Worm (Caenorhabditis elegans): Measurements from ENCODE around the gene srh-16.

Gene srh-16

DNA sequence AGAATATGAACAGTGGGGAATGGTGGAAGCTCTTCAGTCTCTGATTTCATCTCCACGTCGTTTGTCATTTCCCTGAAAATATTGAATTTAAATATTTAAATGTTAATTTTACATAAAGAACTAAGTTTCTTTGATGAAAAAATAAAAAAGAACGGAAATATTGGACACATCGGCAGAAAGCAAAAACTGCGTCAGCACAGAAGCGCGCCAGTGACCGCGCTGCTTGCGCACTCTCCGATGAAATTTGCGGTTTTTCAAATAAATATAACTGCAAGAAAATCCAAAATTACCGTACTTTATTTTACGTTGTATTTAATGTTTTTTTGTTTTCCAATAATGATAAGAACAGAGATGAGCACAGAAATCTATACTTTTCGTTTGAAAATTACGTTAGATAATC is at the start of gene srh-16, which contains the start of gene srpa-68:
Gene srh-16, plus strand, starts transcription at position 275 of the 400 bp plus-strand sequence.
Gene srpa-68, minus strand, starts transcription at position 72 of the 400 bp plus-strand sequence.
- TF ChIP-seq egl-13 (tag; optimal IDR thresholded peaks at IDR 0.05) (peak; percentile 88), pax-3 (tag; optimal IDR thresholded peaks at IDR 0.05) (peak; percentile 91), F16B12.6 (tag; optimal IDR thresholded peaks at IDR 0.05) (peak; percentile 45), unc-98 (GFP tag; IDR thresholded peaks at IDR 0.05) (no peak; the same call in 1 of the 2 replicates), alr-1 (tag; optimal IDR thresholded peaks at IDR 0.05; ENCODE audit: borderline replicate concordance) (no peak), jun-1 (tag; optimal IDR thresholded peaks at IDR 0.05) (peak; percentile 78), nhr-28 (tag; optimal IDR thresholded peaks at IDR 0.05) (peak; percentile 12), ets-5 (GFP tag; IDR thresholded peaks at IDR 0.05) (no peak), fkh-8 (tag; optimal IDR thresholded peaks at IDR 0.05) (peak; percentile 76), C04F5.9 (tag; optimal IDR thresholded peaks at IDR 0.05) (peak; percentile 71), nhr-71 (tag; optimal IDR thresholded peaks at IDR 0.05) (peak; percentile 95), fkh-10 (GFP tag; optimal IDR thresholded peaks at IDR 0.05) (peak; percentile 77), lin-39 (tag; optimal IDR thresholded peaks at IDR 0.05) (peak; percentile 95), lsy-2 (tag; optimal IDR thresholded peaks at IDR 0.05) (peak; percentile 94), zip-4 (GFP tag; optimal IDR thresholded peaks at IDR 0.05) (peak; percentile 86), lin-14 (GFP tag; optimal IDR thresholded peaks at IDR 0.05) (peak; percentile 89), snpc-4 (tag; optimal IDR thresholded peaks at IDR 0.05) (peak; percentile 87), elt-2 (tag; optimal IDR thresholded peaks at IDR 0.05) (peak; percentile 86), zag-1 (tag; optimal IDR thresholded peaks at IDR 0.05) (no peak), mef-2 (tag; optimal IDR thresholded peaks at IDR 0.05) (peak; percentile 5), ama-1 (optimal IDR thresholded peaks at IDR 0.05) (peak; percentile 67), ceh-63 (GFP tag; optimal IDR thresholded peaks at IDR 0.05) (no peak), isw-1 (GFP tag; IDR thresholded peaks at IDR 0.05) (peak; percentile 88), hlh-4 (tag; optimal IDR thresholded peaks at IDR 0.05) (peak; percentile 5), ceh-88 (GFP tag; IDR thresholded peaks at IDR 0.05) (peak; percentile 76), tbx-2 (tag; optimal IDR thresholded peaks at IDR 0.05) (peak; percentile 93), irx-1 (tag; optimal IDR thresholded peaks at IDR 0.05) (peak; percentile 90), lin-13 (GFP tag; optimal IDR thresholded peaks at IDR 0.05) (peak; percentile 73), lir-3 (tag; optimal IDR thresholded peaks at IDR 0.05; ENCODE audit: poor library complexity) (peak; percentile 68), nhr-11 (tag; optimal IDR thresholded peaks at IDR 0.05) (peak; percentile 91), elt-3 (tag; optimal IDR thresholded peaks at IDR 0.05) (peak in 2 of 6 experiments; percentile 86 to 89), nhr-47 (tag; optimal IDR thresholded peaks at IDR 0.05) (peak; percentile 96), blmp-1 (tag; optimal IDR thresholded peaks at IDR 0.05) (peak; percentile 72), unc-130 (tag; optimal IDR thresholded peaks at IDR 0.05) (peak; percentile 87), efl-1 (optimal IDR thresholded peaks at IDR 0.05) (peak; percentile 82 to 99), efl-1 (GFP tag; optimal IDR thresholded peaks at IDR 0.05 in 1 of 2) (peak; percentile 97 to 100), hpl-2 (GFP tag; optimal IDR thresholded peaks at IDR 0.05) (peak; percentile 52), rnt-1 (tag; optimal IDR thresholded peaks at IDR 0.05) (peak; percentile 97), egl-27 (tag; optimal IDR thresholded peaks at IDR 0.05) (no peak), nhr-19 (GFP tag; conservative IDR thresholded peaks at IDR 0.05) (peak; percentile 94), snu-23 (GFP tag; optimal IDR thresholded peaks at IDR 0.05) (peak; percentile 94), C16A3.4 (tag; optimal IDR thresholded peaks at IDR 0.05) (peak; percentile 93), nhr-77 (tag; optimal IDR thresholded peaks at IDR 0.05) (peak; percentile 77), ceh-8 (GFP tag; optimal IDR thresholded peaks at IDR 0.05) (peak; percentile 89), mep-1 (tag; optimal IDR thresholded peaks at IDR 0.05) (peak; percentile 96), Y116A8C.19 (tag; optimal IDR thresholded peaks at IDR 0.05; ENCODE audit: borderline replicate concordance) (no peak), hlh-17 (GFP tag; optimal IDR thresholded peaks at IDR 0.05; ENCODE audit: borderline replicate concordance) (no peak), efl-3 (GFP tag; optimal IDR thresholded peaks at IDR 0.05) (peak; percentile 36), fos-1 (tag; optimal IDR thresholded peaks at IDR 0.05) (peak; percentile 58), aha-1 (tag; optimal IDR thresholded peaks at IDR 0.05) (peak; percentile 27), unc-30 (tag; optimal IDR thresholded peaks at IDR 0.05) (peak; percentile 41), xbp-1 (tag; optimal IDR thresholded peaks at IDR 0.05) (peak; percentile 93), nhr-90 (tag; optimal IDR thresholded peaks at IDR 0.05; ENCODE audit: poor library complexity) (peak; percentile 95)

All from whole organism, L1 larva.